Fruit fly (Drosophila melanogaster): Measurements from ENCODE around the gene SNF4Agamma.

dm6 chr3R:21203660-21204499 is 63.3 kb downstream of the SNF4Agamma start:
- TF ChIP-seq topi (GFP tag; optimal IDR thresholded peaks at IDR 0.05), result no peak
- no peak for TF ChIP-seq lz (GFP tag; optimal IDR thresholded peaks at IDR 0.05)
- no peak for TF ChIP-seq Gug (GFP tag; IDR thresholded peaks at IDR 0.05)
- no peak for TF ChIP-seq Hr38 (GFP tag; optimal IDR thresholded peaks at IDR 0.05)
- no peak for TF ChIP-seq Sox102F (GFP tag; optimal IDR thresholded peaks at IDR 0.05)
- TF ChIP-seq dsx (GFP tag; optimal IDR thresholded peaks at IDR 0.05; ENCODE audit: poor library complexity, severe bottlenecking), result no peak
- no peak for TF ChIP-seq Lpt (GFP tag; optimal IDR thresholded peaks at IDR 0.05)
- TF ChIP-seq Ets21C (GFP tag; optimal IDR thresholded peaks at IDR 0.05), result no peak
- no peak for TF ChIP-seq CG11294 (GFP tag; IDR thresholded peaks at IDR 0.05)
- no peak for TF ChIP-seq Sox15 (GFP tag; optimal IDR thresholded peaks at IDR 0.05)
- TF ChIP-seq CG11762 (GFP tag; optimal IDR thresholded peaks at IDR 0.05; ENCODE audit: insufficient read depth), result no peak
- no peak for TF ChIP-seq net (GFP tag; optimal IDR thresholded peaks at IDR 0.05)
- TF ChIP-seq CG16779 (tag; optimal IDR thresholded peaks at IDR 0.05), result no peak
